Fruit fly (Drosophila melanogaster): Measurements from ENCODE around the gene Srr.

Gene Srr

dm6 chr3R:9394385-9395042 is 29.3 kb downstream of the Srr start, which contains the start of gene FER:
Gene FER, minus strand, starts transcription at chr3R:9394546.
- peak; percentile 37 for TF ChIP-seq CG17801 (GFP tag; optimal IDR thresholded peaks at IDR 0.05; ENCODE audit: partially characterized antibody)

- no peak for TF ChIP-seq CG17801 (GFP tag; optimal IDR thresholded peaks at IDR 0.05; ENCODE audit: partially characterized antibody)
Measured at dm6 chr3R:9395998-9396397, 30.8 kb downstream of the Srr start.

- no peak for TF ChIP-seq CG17801 (GFP tag; optimal IDR thresholded peaks at IDR 0.05; ENCODE audit: partially characterized antibody)
Measured at dm6 chr3R:9397890-9398289, 32.7 kb downstream of the Srr start, which contains the start of gene Or85f. Gene Or85f, plus strand, starts transcription at chr3R:9398190.

dm6 chr3R:9399074-9399473 is 33.9 kb downstream of the Srr start:
- no peak for TF ChIP-seq CG17801 (GFP tag; optimal IDR thresholded peaks at IDR 0.05; ENCODE audit: partially characterized antibody)

- TF ChIP-seq CG17801 (GFP tag; optimal IDR thresholded peaks at IDR 0.05; ENCODE audit: partially characterized antibody): peak; percentile 88
Measured at dm6 chr3R:9399951-9400392, 34.8 kb downstream of the Srr start, which contains the start of gene CG34117. Gene CG34117, minus strand, starts transcription at chr3R:9400053.

dm6 chr3R:9401127-9401603 is 36.0 kb downstream of the Srr start, which contains the start of the genes RpL34b and CG8132:
Gene RpL34b, minus strand, starts transcription at chr3R:9401226.
Gene CG8132, plus strand, starts transcription at chr3R:9401495.
- peak; percentile 94 for TF ChIP-seq CG17801 (GFP tag; optimal IDR thresholded peaks at IDR 0.05; ENCODE audit: partially characterized antibody)

- TF ChIP-seq CG17801 (GFP tag; optimal IDR thresholded peaks at IDR 0.05; ENCODE audit: partially characterized antibody): peak; percentile 79
Measured at dm6 chr3R:9404104-9404512, 38.9 kb downstream of the Srr start, which contains the start of the genes CG9356, BBIP1 and CG8135. Gene CG9356, minus strand, starts transcription at chr3R:9404269. Gene BBIP1, plus strand, starts transcription at chr3R:9404385. Gene CG8135, plus strand, starts transcription at chr3R:9404385.

- no peak for TF ChIP-seq CG17801 (GFP tag; optimal IDR thresholded peaks at IDR 0.05; ENCODE audit: partially characterized antibody)
Measured at dm6 chr3R:9408069-9408468, 42.9 kb downstream of the Srr start, which contains the start of gene CG44261. Gene CG44261, minus strand, starts transcription at chr3R:9408169.

- TF ChIP-seq CG17801 (GFP tag; optimal IDR thresholded peaks at IDR 0.05; ENCODE audit: partially characterized antibody): no peak
Measured at dm6 chr3R:9410182-9410581, 45.0 kb downstream of the Srr start, which contains the start of gene betaTub85D. Gene betaTub85D, minus strand, starts transcription at chr3R:9410282.

- TF ChIP-seq CG17801 (GFP tag; optimal IDR thresholded peaks at IDR 0.05; ENCODE audit: partially characterized antibody): peak; percentile 17
Measured at dm6 chr3R:9411928-9412640, 46.9 kb downstream of the Srr start, which contains the start of the genes Task7 and alpha-Man-IIa. Gene Task7, minus strand, starts transcription at chr3R:9412293. Gene alpha-Man-IIa, plus strand, starts transcription at chr3R:9412548.

- TF ChIP-seq CG17801 (GFP tag; optimal IDR thresholded peaks at IDR 0.05; ENCODE audit: partially characterized antibody): no peak
Measured at dm6 chr3R:9416951-9417350, 51.8 kb downstream of the Srr start.
